Fruit fly (Drosophila melanogaster) whole organism, prepupa: ENCODE data around the gene CG4133.

Source experiments
- CG10631 ChIP-seq: fragments of 200-800 bp; sonication (Bioruptor generic); optimal IDR thresholded peaks from 2 replicates; lab custom pipeline; 2016; ENCODE audit warnings: missing biosample characterization, missing genetic modification characterization
- CG10669 ChIP-seq: fragments of 200-800 bp; sonication (Bioruptor generic); optimal IDR thresholded peaks from 3 replicates; lab custom pipeline; 2018; ENCODE audit warnings: missing biosample characterization, mild to moderate bottlenecking, missing genetic modification characterization, moderate library complexity
- CG11762 ChIP-seq: fragments of 200-800 bp; sonication (Bioruptor generic); optimal IDR thresholded peaks from 3 replicates; lab custom pipeline; 2016; ENCODE audit warnings: missing biosample characterization, missing genetic modification characterization; ENCODE audit not compliant: insufficient read depth
- CG15336 ChIP-seq: fragments of 200-800 bp; sonication (Bioruptor generic); IDR thresholded peaks from 2 replicates; pipeline ENCODE4 v1.3.6; 2022; ENCODE audit warnings: missing biosample characterization, missing genetic modification characterization
- CG16779 ChIP-seq: fragments of 200-800 bp; sonication (Bioruptor generic); optimal IDR thresholded peaks from 3 replicates; lab custom pipeline; 2017; ENCODE audit warnings: missing biosample characterization, mild to moderate bottlenecking, missing genetic modification characterization
- CG3032 ChIP-seq: fragments of 200-800 bp; optimal IDR thresholded peaks from 2 replicates; lab custom pipeline; 2019; ENCODE audit warnings: missing biosample characterization, mild to moderate bottlenecking, missing genetic modification characterization, moderate library complexity
- CG32006 ChIP-seq: fragments of 200-800 bp; sonication (Bioruptor generic); optimal IDR thresholded peaks from 3 replicates; lab custom pipeline; 2017; ENCODE audit warnings: missing biosample characterization, mild to moderate bottlenecking, missing genetic modification characterization
- CG34406 ChIP-seq: fragments of 200-800 bp; sonication (Bioruptor generic); optimal IDR thresholded peaks from 3 replicates; lab custom pipeline; 2016; ENCODE audit warnings: missing biosample characterization, missing genetic modification characterization
- CG3919 ChIP-seq: fragments of 200-800 bp; sonication (Bioruptor generic); optimal IDR thresholded peaks from 3 replicates; lab custom pipeline; 2016; ENCODE audit warnings: missing biosample characterization, missing genetic modification characterization
- CG6163 ChIP-seq: fragments of 200-800 bp; sonication (Bioruptor generic); IDR thresholded peaks from 3 replicates; pipeline ENCODE4 v1.3.6; 2022; ENCODE audit warnings: missing biosample characterization, missing genetic modification characterization
- CG6276 ChIP-seq: fragments of 200-800 bp; sonication (Bioruptor generic); optimal IDR thresholded peaks from 2 replicates; lab custom pipeline; 2017; ENCODE audit warnings: missing biosample characterization, mild to moderate bottlenecking, missing genetic modification characterization
- CG6808 ChIP-seq: fragments of 200-800 bp; sonication (Bioruptor generic); optimal IDR thresholded peaks from 3 replicates; lab custom pipeline; 2017; ENCODE audit warnings: missing biosample characterization, missing genetic modification characterization, mild to moderate bottlenecking, moderate library complexity, missing genetic modification reagents
- CG6854 ChIP-seq: fragments of 200-800 bp; sonication (Bioruptor generic); optimal IDR thresholded peaks from 2 replicates; lab custom pipeline; 2017; ENCODE audit warnings: missing biosample characterization, mild to moderate bottlenecking, missing genetic modification characterization
- CG8319 ChIP-seq: fragments of 200-800 bp; sonication (Bioruptor generic); optimal IDR thresholded peaks from 3 replicates; lab custom pipeline; 2016; ENCODE audit warnings: missing biosample characterization, missing genetic modification characterization
- CG8632 ChIP-seq: fragments of 200-800 bp; sonication (Bioruptor generic); optimal IDR thresholded peaks from 3 replicates; lab custom pipeline; 2016; ENCODE audit warnings: missing biosample characterization, missing genetic modification characterization
- CG9139 ChIP-seq: fragments of 200-800 bp; sonication (Bioruptor generic); optimal IDR thresholded peaks from 3 replicates; lab custom pipeline; 2017; ENCODE audit warnings: missing biosample characterization, mild to moderate bottlenecking, missing genetic modification characterization
- Eip75B ChIP-seq: fragments of 200-800 bp; sonication (Bioruptor generic); optimal IDR thresholded peaks from 3 replicates; lab custom pipeline; 2016; ENCODE audit warnings: missing biosample characterization, missing genetic modification characterization
- Eip78C ChIP-seq: fragments of 200-800 bp; sonication (Bioruptor generic); peaks from one replicate; lab custom pipeline; 2016; ENCODE audit warnings: missing biosample characterization, missing genetic modification characterization
- Eip93F ChIP-seq: fragments of 200-800 bp; sonication (Bioruptor generic); optimal IDR thresholded peaks from 2 replicates; lab custom pipeline; 2016; ENCODE audit warnings: missing biosample characterization, mild to moderate bottlenecking, missing genetic modification characterization
- Ets21C ChIP-seq: fragments of 200-800 bp; sonication (Bioruptor generic); optimal IDR thresholded peaks from 3 replicates; lab custom pipeline; 2016; ENCODE audit warnings: missing biosample characterization, missing genetic modification characterization
- Ets96B ChIP-seq: fragments of 200-800 bp; optimal IDR thresholded peaks from 2 replicates; lab custom pipeline; 2019; ENCODE audit warnings: missing biosample characterization, mild to moderate bottlenecking, missing genetic modification characterization, moderate library complexity
- Hr38 ChIP-seq: sonication (Bioruptor generic); optimal IDR thresholded peaks from 2 replicates; lab custom pipeline; 2016; ENCODE audit warnings: missing biosample characterization, missing genetic modification characterization
- Met ChIP-seq: fragments of 200-800 bp; sonication (Bioruptor generic); optimal IDR thresholded peaks from 3 replicates; lab custom pipeline; 2016; ENCODE audit warnings: missing biosample characterization, missing genetic modification characterization
- OdsH ChIP-seq: fragments of 200-800 bp; sonication (Bioruptor generic); optimal IDR thresholded peaks from 3 replicates; lab custom pipeline; 2016; ENCODE audit warnings: missing biosample characterization, missing genetic modification characterization
- Smox ChIP-seq: fragments of 200-800 bp; sonication (Bioruptor generic); optimal IDR thresholded peaks from 3 replicates; lab custom pipeline; 2016; ENCODE audit warnings: missing biosample characterization, missing genetic modification characterization
- Sox15 ChIP-seq: fragments of 200-800 bp; sonication (Bioruptor generic); optimal IDR thresholded peaks from 3 replicates; lab custom pipeline; 2016; ENCODE audit warnings: missing biosample characterization, missing genetic modification characterization
- acj6 ChIP-seq: fragments of 200-800 bp; sonication (Bioruptor generic); optimal IDR thresholded peaks from 3 replicates; lab custom pipeline; 2016; ENCODE audit warnings: missing biosample characterization, missing genetic modification characterization
- cyc ChIP-seq: fragments of 200-800 bp; sonication (Bioruptor generic); optimal IDR thresholded peaks from 3 replicates; lab custom pipeline; 2016; ENCODE audit warnings: missing biosample characterization, missing genetic modification characterization
- dsx ChIP-seq: fragments of 200-800 bp; optimal IDR thresholded peaks from 3 replicates; lab custom pipeline; 2019; ENCODE audit warnings: missing biosample characterization, mild to moderate bottlenecking, missing genetic modification characterization, moderate library complexity; ENCODE audit not compliant: poor library complexity, severe bottlenecking
- eg ChIP-seq: fragments of 200-800 bp; sonication (Bioruptor generic); IDR thresholded peaks from 3 replicates; pipeline ENCODE4 v1.3.6; 2022; ENCODE audit warnings: missing biosample characterization, missing genetic modification characterization
- fd59A ChIP-seq: fragments of 200-800 bp; sonication (Bioruptor generic); optimal IDR thresholded peaks from 2 replicates; lab custom pipeline; 2017; ENCODE audit warnings: missing biosample characterization, mild to moderate bottlenecking, missing genetic modification characterization, missing genetic modification reagents
- fd85E ChIP-seq: fragments of 200-800 bp; sonication (Bioruptor generic); optimal IDR thresholded peaks from 3 replicates; lab custom pipeline; 2016; ENCODE audit warnings: missing biosample characterization, missing genetic modification characterization
- fkh ChIP-seq: fragments of 200-800 bp; sonication (Bioruptor generic); optimal IDR thresholded peaks from 3 replicates; lab custom pipeline; 2017; ENCODE audit warnings: missing biosample characterization, mild to moderate bottlenecking, missing genetic modification characterization, moderate library complexity
- lz ChIP-seq: fragments of 200-800 bp; sonication (Bioruptor generic); optimal IDR thresholded peaks from 3 replicates; lab custom pipeline; 2016; ENCODE audit warnings: missing biosample characterization, missing genetic modification characterization
- pdm3 ChIP-seq: fragments of 200-800 bp; sonication (Bioruptor generic); optimal IDR thresholded peaks from 3 replicates; lab custom pipeline; 2016; ENCODE audit warnings: missing biosample characterization, missing genetic modification characterization
- salr ChIP-seq, 2 experiments: fragments of 200-800 bp; sonication (Bioruptor generic); optimal IDR thresholded peaks; 3 replicates each; lab custom pipeline; 2016 to 2018; ENCODE audit warnings: missing biosample characterization in 2 of 2, missing genetic modification characterization in 2 of 2, mild to moderate bottlenecking in 1 of 2
- spab ChIP-seq: fragments of 200-800 bp; sonication (Bioruptor generic); optimal IDR thresholded peaks from 2 replicates; lab custom pipeline; 2017; ENCODE audit warnings: missing biosample characterization, mild to moderate bottlenecking, missing genetic modification characterization, missing genetic modification reagents
- ss ChIP-seq, 2 experiments: fragments of 200-800 bp; sonication (Bioruptor generic); optimal IDR thresholded peaks; 2 replicates in 1 of 2; 3 replicates in 1 of 2; lab custom pipeline; 2017 to 2018; ENCODE audit warnings: mild to moderate bottlenecking in 2 of 2, missing biosample characterization in 2 of 2, missing genetic modification characterization in 2 of 2, moderate library complexity in 1 of 2
- svp ChIP-seq: fragments of 200-800 bp; sonication (Bioruptor generic); peaks from one replicate; lab custom pipeline; 2016; ENCODE audit warnings: missing biosample characterization, missing genetic modification characterization
- vri ChIP-seq: fragments of 200-800 bp; sonication (Bioruptor generic); optimal IDR thresholded peaks from 3 replicates; lab custom pipeline; 2016; ENCODE audit warnings: missing biosample characterization, mild to moderate bottlenecking, missing genetic modification characterization

The CG4133 gene

DNA sequence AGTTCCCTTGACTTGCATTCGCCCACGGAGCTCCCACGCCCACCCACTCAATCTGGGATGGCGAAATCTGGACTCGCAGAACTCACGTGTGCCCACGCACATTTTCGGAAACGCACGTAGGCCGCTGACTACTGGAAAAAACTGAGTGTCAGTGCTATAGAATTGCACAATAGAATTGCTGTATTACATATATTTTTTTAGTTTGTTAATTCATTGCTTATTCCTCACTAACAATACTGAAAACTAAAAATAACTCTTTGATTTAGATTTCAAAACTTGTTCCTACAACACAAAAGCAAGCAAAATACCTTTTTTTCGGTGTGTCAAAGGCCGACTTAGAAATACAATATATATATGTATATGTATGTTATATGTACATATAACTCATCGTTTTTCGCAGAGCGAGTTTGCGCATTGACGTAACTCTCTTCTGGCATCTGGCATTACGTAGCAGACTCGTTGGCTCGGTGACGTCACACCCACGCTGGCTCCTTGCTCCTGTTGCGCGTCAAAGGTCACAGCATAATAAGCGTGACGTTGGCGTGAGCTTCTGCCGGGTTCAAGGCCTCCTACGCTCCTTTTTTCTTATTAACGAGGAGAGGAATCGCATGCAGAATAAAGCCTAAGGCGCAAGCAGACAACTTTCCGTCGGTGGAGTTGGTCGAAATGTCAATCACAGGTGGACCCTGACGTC, 26.6 kb downstream of the CG4133 start (continued):
- no peak for TF ChIP-seq Eip93F (GFP tag; lab: Kevin White, UChicago)
- peak; percentile 51 for TF ChIP-seq OdsH
- peak; percentile 43 for TF ChIP-seq lz (GFP tag; lab: Kevin White, UChicago)
- peak; percentile 54 for TF ChIP-seq CG3919 (GFP tag; lab: Kevin White, UChicago)
- peak; percentile 48 for TF ChIP-seq CG34406
- peak; percentile 67 for TF ChIP-seq pdm3 (GFP tag; lab: Kevin White, UChicago)
- TF ChIP-seq CG11762 (GFP tag; lab: Kevin White, UChicago): peak; percentile 45
- TF ChIP-seq dsx (GFP tag; lab: Kevin White, UChicago): peak; percentile 35
- TF ChIP-seq, all 60 proteins: peak for 35

DNA sequence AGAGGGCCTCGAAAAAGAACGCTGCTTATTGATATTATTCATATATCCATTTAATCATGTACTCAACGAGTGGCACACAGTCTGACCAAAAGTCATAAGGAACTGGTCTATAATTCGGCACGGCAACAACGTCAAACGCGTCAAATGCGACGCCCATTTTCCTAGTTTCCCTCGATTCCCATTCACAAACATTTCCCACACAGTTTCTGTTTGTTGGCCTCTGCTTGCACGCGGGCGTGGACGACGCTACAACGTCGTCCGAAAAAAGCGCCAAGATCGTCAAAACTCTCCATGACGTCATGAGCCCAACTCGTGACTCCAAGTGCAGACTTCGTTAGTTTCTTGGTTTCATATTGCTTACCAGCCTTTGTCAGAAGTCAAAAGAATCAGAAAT, 27.1 kb downstream of the CG4133 start:
- TF ChIP-seq fkh (peak; percentile 24), CG6276 (GFP tag; lab: Kevin White, UChicago) (no peak)

DNA sequence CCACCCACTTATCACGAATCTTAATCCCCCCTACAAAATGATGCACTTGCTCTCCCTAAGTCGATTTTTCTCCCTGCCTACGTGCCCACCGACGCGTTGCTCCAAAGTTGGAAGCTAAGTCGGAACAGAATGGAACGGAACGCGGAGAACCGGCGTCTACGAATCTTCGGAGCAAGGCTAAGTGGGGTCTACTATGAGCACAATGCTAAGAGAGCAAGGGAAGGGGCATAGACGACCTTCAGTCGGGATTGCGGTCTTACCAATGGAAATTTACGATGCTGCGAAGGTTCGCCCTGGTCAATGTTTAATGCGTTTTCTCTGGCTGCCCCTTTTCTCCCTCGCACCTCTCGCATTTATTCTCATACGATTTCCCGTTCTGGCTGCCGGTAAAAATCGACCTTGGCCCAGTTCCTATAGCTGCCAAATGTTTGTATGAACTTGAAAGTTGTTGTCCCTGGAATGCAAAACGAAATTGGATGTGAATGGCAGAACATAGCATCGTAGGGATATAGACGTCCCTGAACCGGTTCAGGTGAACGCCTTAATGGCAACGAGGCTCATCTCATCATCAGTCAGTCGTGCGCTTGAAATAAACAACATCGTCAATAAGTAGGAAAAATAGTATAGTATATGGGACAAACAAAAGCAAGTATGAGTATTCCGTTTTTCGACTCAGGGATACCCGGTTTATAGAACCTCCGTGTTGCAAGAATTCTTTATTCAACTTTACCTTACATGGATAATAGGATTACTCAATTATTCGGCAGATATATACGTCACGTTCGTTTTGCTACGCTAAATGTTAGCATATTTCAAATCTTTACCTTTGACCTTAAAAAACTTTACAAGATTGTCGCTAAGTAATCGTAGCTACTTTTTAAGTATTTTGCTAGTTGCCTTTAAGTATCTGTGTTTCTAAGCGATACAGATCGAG, 28.3 kb downstream of the CG4133 start:
- TF ChIP-seq ss (GFP tag; optimal IDR thresholded peaks at IDR 0.05; lab: Kevin White, UChicago): peak in 1 of 2 experiments; percentile 15
- peak; percentile 37 for TF ChIP-seq CG32006 (GFP tag; lab: Kevin White, UChicago)
- TF ChIP-seq CG34406: no peak
- peak; percentile 10 for TF ChIP-seq CG10631
- no peak for TF ChIP-seq CG15336 (GFP tag; lab: Robert Waterston, UW)
- TF ChIP-seq Smox: no peak
- TF ChIP-seq eg (GFP tag; lab: Robert Waterston, UW): no peak
- no peak for TF ChIP-seq dsx (GFP tag; lab: Kevin White, UChicago)
- TF ChIP-seq CG3032 (tag; lab: Kevin White, UChicago): no peak
- no peak for TF ChIP-seq cyc
- no peak for TF ChIP-seq OdsH
- TF ChIP-seq spab (GFP tag; lab: Kevin White, UChicago): peak; percentile 1
- no peak for TF ChIP-seq CG6808 (GFP tag; lab: Kevin White, UChicago)
- TF ChIP-seq Sox15 (GFP tag; lab: Kevin White, UChicago): no peak
- no peak for TF ChIP-seq fd59A (GFP tag; lab: Kevin White, UChicago)
- TF ChIP-seq CG8632 (GFP tag; lab: Kevin White, UChicago): no peak
- no peak for TF ChIP-seq CG6163 (GFP tag; lab: Robert Waterston, UW)
- TF ChIP-seq Ets21C (GFP tag; lab: Kevin White, UChicago): no peak
- no peak for TF ChIP-seq salr (GFP tag; optimal IDR thresholded peaks at IDR 0.05; lab: Kevin White, UChicago)
- no peak for TF ChIP-seq svp (GFP tag; lab: Kevin White, UChicago)
- no peak for TF ChIP-seq CG16779 (tag; lab: Kevin White, UChicago)
- no peak for TF ChIP-seq vri (GFP tag; lab: Kevin White, UChicago)
- no peak for TF ChIP-seq CG8319 (GFP tag; lab: Kevin White, UChicago)
- TF ChIP-seq Met (GFP tag; lab: Kevin White, UChicago): no peak
- no peak for TF ChIP-seq acj6 (GFP tag; lab: Kevin White, UChicago)
- peak; percentile 24 for TF ChIP-seq CG10669 (GFP tag; lab: Kevin White, UChicago)
- no peak for TF ChIP-seq Hr38 (GFP tag; lab: Kevin White, UChicago)
- no peak for TF ChIP-seq fd85E (GFP tag; lab: Kevin White, UChicago)
- no peak for TF ChIP-seq Eip75B
- TF ChIP-seq CG6276 (GFP tag; lab: Kevin White, UChicago): no peak
- peak; percentile 37 for TF ChIP-seq CG9139
- TF ChIP-seq CG6854: no peak
- TF ChIP-seq lz (GFP tag; lab: Kevin White, UChicago): no peak
- peak; percentile 4 for TF ChIP-seq Ets96B (tag; lab: Kevin White, UChicago)
- no peak for TF ChIP-seq Eip93F (GFP tag; lab: Kevin White, UChicago)
- peak; percentile 66 for TF ChIP-seq Eip78C (GFP tag; lab: Kevin White, UChicago)
